Worm (Caenorhabditis elegans): ENCODE results near the gene F49H12.4.

ce11 chrX:2035172-2035571 is 44.5 kb upstream of the F49H12.4 start, which contains the start of gene ergi-1:
- no peak for TF ChIP-seq nhr-77 (tag; optimal IDR thresholded peaks at IDR 0.05)
- TF ChIP-seq ama-1 (optimal IDR thresholded peaks at IDR 0.05): no peak
- no peak for TF ChIP-seq ztf-11 (tag; optimal IDR thresholded peaks at IDR 0.05)
- no peak for TF ChIP-seq nhr-11 (tag; optimal IDR thresholded peaks at IDR 0.05)
- no peak for TF ChIP-seq skn-1 (tag; optimal IDR thresholded peaks at IDR 0.05)
- no peak for TF ChIP-seq ztf-4 (tag; optimal IDR thresholded peaks at IDR 0.05)
- TF ChIP-seq nhr-76 (tag; optimal IDR thresholded peaks at IDR 0.05): no peak
- no peak for TF ChIP-seq lin-15B (tag; optimal IDR thresholded peaks at IDR 0.05)
- no peak for TF ChIP-seq aly-2 (tag; optimal IDR thresholded peaks at IDR 0.05)
- no peak for TF ChIP-seq nfya-1 (tag; optimal IDR thresholded peaks at IDR 0.05; ENCODE audit: insufficient read depth)
- no peak for TF ChIP-seq snpc-4 (tag; optimal IDR thresholded peaks at IDR 0.05)

Data from whole organism, L3 larva.